Worm (Caenorhabditis elegans) whole organism, L4 larva: ENCODE data around the gene T28A8.2.

ENCODE experiments used
- F37D6.2 ChIP-seq: sonication (generic microtip); optimal IDR thresholded peaks from 2 replicates; lab custom pipeline; 2016; ENCODE audit warnings: mild to moderate bottlenecking, missing genetic modification characterization, missing compliant biosample characterization
- daf-8 ChIP-seq: fragments of 200-800 bp; sonication (Bioruptor generic); IDR thresholded peaks from 2 replicates; pipeline ENCODE4 v1.3.6; 2022; ENCODE audit warnings: missing genetic modification characterization, missing compliant biosample characterization
- fkh-10 ChIP-seq: fragments of 150-350 bp; optimal IDR thresholded peaks from 2 replicates; lab custom pipeline; 2014; ENCODE audit warnings: missing biosample characterization, missing genetic modification reagents, missing genetic modification characterization
- jun-1 ChIP-seq: fragments of 150-350 bp; optimal IDR thresholded peaks from 2 replicates; lab custom pipeline; 2014; ENCODE audit warnings: missing biosample characterization, missing genetic modification reagents, missing genetic modification characterization
- unc-62 ChIP-seq, 3 experiments: fragments of 150-350 bp in 1 of 3; sonication (generic microtip); optimal IDR thresholded peaks in 2 of 3; peaks in 1 of 3; 1 replicate in 1 of 3; 2 replicates in 2 of 3; lab custom pipeline; 2014 to 2017; ENCODE audit warnings: missing biosample characterization in 3 of 3, missing genetic modification characterization in 3 of 3, missing genetic modification reagents in 3 of 3, missing genotype in 1 of 3
- ztf-7 ChIP-seq: fragments of 150-350 bp; optimal IDR thresholded peaks from 2 replicates; lab custom pipeline; 2014; ENCODE audit warnings: missing biosample characterization, missing genetic modification characterization

ce11 chrIII:13455207-13455606 lies 40.3 kb downstream of the T28A8.2 start, which contains the start of gene cua-1:
- TF ChIP-seq unc-62 (GFP tag; optimal IDR thresholded peaks at IDR 0.05 in 1 of 2; lab: Kevin White, UChicago) (no peak), unc-62 (tag; optimal IDR thresholded peaks at IDR 0.05; lab: Kevin White, UChicago) (no peak), jun-1 (tag; lab: Kevin White, UChicago) (no peak), F37D6.2 (tag; lab: Kevin White, UChicago) (no peak), daf-8 (GFP tag; lab: Robert Waterston, UW) (no peak), fkh-10 (no peak), ztf-7 (tag; lab: Kevin White, UChicago) (no peak)
